Fruit fly (Drosophila melanogaster) whole organism, embryonic: ENCODE measurements around the gene ssh.
A peak's percentile ranks its signal among the peaks of the same experiment; 100 is the strongest.

Source experiments
- Abd-B ChIP-seq: fragments of 200-800 bp; sonication (Bioruptor generic); optimal IDR thresholded peaks from 2 replicates; lab custom pipeline; 2018; ENCODE audit warnings: missing biosample characterization, mild to moderate bottlenecking, missing genetic modification characterization, moderate library complexity
- CG11247 ChIP-seq: fragments of 200-800 bp; sonication (Bioruptor generic); IDR thresholded peaks from 2 replicates; pipeline ENCODE4 v1.3.6; 2022; ENCODE audit warnings: missing biosample characterization, missing genetic modification characterization
- CG14441 ChIP-seq: fragments of 200-800 bp; sonication (Bioruptor generic); IDR thresholded peaks from 2 replicates; pipeline ENCODE4 v1.3.6; 2022; ENCODE audit warnings: missing biosample characterization, missing genetic modification characterization
- CG15479 ChIP-seq: fragments of 200-800 bp; sonication (Bioruptor generic); optimal IDR thresholded peaks from 3 replicates; lab custom pipeline; 2019; ENCODE audit warnings: missing biosample characterization, mild to moderate bottlenecking, missing genetic modification characterization, moderate library complexity
- CG15696 ChIP-seq: fragments of 200-800 bp; sonication (Bioruptor generic); optimal IDR thresholded peaks from 2 replicates; lab custom pipeline; 2019; ENCODE audit warnings: missing biosample characterization, mild to moderate bottlenecking, missing genetic modification characterization, moderate library complexity
- CG17186 ChIP-seq: fragments of 200-800 bp; sonication (Bioruptor generic); optimal IDR thresholded peaks from 3 replicates; lab custom pipeline; 2017; ENCODE audit warnings: missing biosample characterization, missing genetic modification reagents, missing genetic modification characterization
- CG30403 ChIP-seq: fragments of 200-800 bp; sonication (Bioruptor generic); optimal IDR thresholded peaks from 3 replicates; lab custom pipeline; 2016; ENCODE audit warnings: missing biosample characterization, missing genetic modification characterization
- CG31441 ChIP-seq: fragments of 200-800 bp; sonication (Bioruptor generic); IDR thresholded peaks from 2 replicates; pipeline ENCODE4 v1.3.6; 2022; ENCODE audit warnings: missing biosample characterization, missing genetic modification characterization
- CG3726 ChIP-seq: fragments of 200-800 bp; sonication (Bioruptor generic); IDR thresholded peaks from 3 replicates; pipeline ENCODE4, ENCODE4 v1.3.6; 2022; ENCODE audit warnings: missing biosample characterization, missing genetic modification characterization
- CG4328 ChIP-seq: fragments of 200-800 bp; sonication (Bioruptor generic); optimal IDR thresholded peaks from 3 replicates; lab custom pipeline; 2017; ENCODE audit warnings: missing biosample characterization, missing genetic modification reagents, missing genetic modification characterization
- CG4360 ChIP-seq: fragments of 200-800 bp; sonication (Bioruptor generic); IDR thresholded peaks from 2 replicates; pipeline ENCODE4 v1.3.6; 2022; ENCODE audit warnings: missing biosample characterization, missing genetic modification characterization
- CG4424 ChIP-seq: fragments of 200-800 bp; sonication (Bioruptor generic); optimal IDR thresholded peaks from 3 replicates; lab custom pipeline; 2016; ENCODE audit warnings: missing biosample characterization, missing genetic modification characterization
- CG4707 ChIP-seq: fragments of 200-800 bp; sonication (Bioruptor generic); optimal IDR thresholded peaks from 2 replicates; lab custom pipeline; 2018; ENCODE audit warnings: missing biosample characterization, mild to moderate bottlenecking, missing genetic modification characterization, moderate library complexity
- CG6654 ChIP-seq: fragments of 200-800 bp; sonication (Bioruptor generic); optimal IDR thresholded peaks from 2 replicates; lab custom pipeline; 2017; ENCODE audit warnings: missing biosample characterization, mild to moderate bottlenecking, missing genetic modification characterization
- CG7357 ChIP-seq: fragments of 200-800 bp; sonication (Bioruptor generic); IDR thresholded peaks from 3 replicates; pipeline ENCODE4 v1.3.6; 2022; ENCODE audit warnings: missing biosample characterization, missing genetic modification characterization
- CG7372 ChIP-seq: fragments of 200-800 bp; sonication (Bioruptor generic); IDR thresholded peaks from 2 replicates; pipeline ENCODE4 v1.3.6; 2022; ENCODE audit warnings: missing biosample characterization, missing genetic modification characterization
- CG8359 ChIP-seq: fragments of 200-800 bp; sonication (Bioruptor generic); optimal IDR thresholded peaks from 2 replicates; lab custom pipeline; 2017; ENCODE audit warnings: missing biosample characterization, mild to moderate bottlenecking, missing genetic modification characterization, borderline replicate concordance
- CG9817 ChIP-seq: fragments of 200-800 bp; sonication (Bioruptor generic); optimal IDR thresholded peaks from 2 replicates; lab custom pipeline; 2018; ENCODE audit warnings: missing biosample characterization, mild to moderate bottlenecking, missing genetic modification characterization, moderate library complexity
- CG9932 ChIP-seq: fragments of 200-800 bp; sonication (Bioruptor generic); IDR thresholded peaks from 2 replicates; pipeline ENCODE4 v1.3.6; 2022; ENCODE audit warnings: missing biosample characterization, missing genetic modification characterization
- Deaf1 ChIP-seq: fragments of 200-800 bp; optimal IDR thresholded peaks from 3 replicates; lab custom pipeline; 2019; ENCODE audit warnings: missing biosample characterization, mild to moderate bottlenecking, missing genetic modification characterization, moderate library complexity
- Doc2 ChIP-seq: fragments of 200-800 bp; sonication (Bioruptor generic); IDR thresholded peaks from 2 replicates; pipeline ENCODE4 v1.3.6; 2022; ENCODE audit warnings: missing biosample characterization, missing genetic modification characterization
- Dp ChIP-seq: fragments of 200-800 bp; sonication (Bioruptor generic); optimal IDR thresholded peaks from 2 replicates; lab custom pipeline; 2018; ENCODE audit warnings: missing biosample characterization, mild to moderate bottlenecking, missing genetic modification characterization, moderate library complexity
- Drgx ChIP-seq: fragments of 200-800 bp; sonication (Bioruptor generic); IDR thresholded peaks from 2 replicates; pipeline ENCODE4 v1.3.6; 2022; ENCODE audit warnings: missing biosample characterization, missing genetic modification characterization
- Ets97D ChIP-seq: fragments of 200-800 bp; sonication (Bioruptor generic); optimal IDR thresholded peaks from 3 replicates; lab custom pipeline; 2016; ENCODE audit warnings: missing biosample characterization, missing genetic modification characterization
- Fer2 ChIP-seq: fragments of 200-800 bp; sonication (Bioruptor generic); optimal IDR thresholded peaks from 2 replicates; lab custom pipeline; 2018; ENCODE audit warnings: missing biosample characterization, mild to moderate bottlenecking, missing genetic modification characterization, moderate library complexity
- Gug ChIP-seq: fragments of 200-800 bp; sonication (Bioruptor generic); IDR thresholded peaks from 4 replicates; pipeline ENCODE4 v1.3.6; 2022; ENCODE audit warnings: missing biosample characterization, missing genetic modification characterization
- HLH3B ChIP-seq: fragments of 200-800 bp; sonication (Bioruptor generic); IDR thresholded peaks from 2 replicates; pipeline ENCODE4 v1.3.6; 2022; ENCODE audit warnings: missing biosample characterization, missing genetic modification characterization
- HmgD ChIP-seq: fragments of 200-800 bp; sonication (Bioruptor generic); optimal IDR thresholded peaks from 3 replicates; lab custom pipeline; 2016; ENCODE audit warnings: missing biosample characterization, missing genetic modification characterization
- Hr39 ChIP-seq: fragments of >200 bp; optimal IDR thresholded peaks from 2 replicates; lab custom pipeline; 2017
- Hr78 ChIP-seq, 2 experiments: fragments of 200-800 bp in 1 of 2; fragments of >200 bp in 1 of 2; sonication (Bioruptor generic) in 1 of 2; optimal IDR thresholded peaks; 2 replicates each; lab custom pipeline; 2017 to 2019; ENCODE audit warnings: missing biosample characterization in 2 of 2, missing genetic modification characterization in 2 of 2, mild to moderate bottlenecking in 1 of 2, moderate library complexity in 1 of 2
- Myb ChIP-seq: fragments of 200-800 bp; sonication (Bioruptor generic); optimal IDR thresholded peaks from 2 replicates; lab custom pipeline; 2016; ENCODE audit warnings: missing biosample characterization, missing genetic modification characterization
- Optix ChIP-seq: fragments of 200-800 bp; sonication (Bioruptor generic); IDR thresholded peaks from 3 replicates; pipeline ENCODE4 v1.3.6; 2022; ENCODE audit warnings: missing biosample characterization, missing genetic modification characterization
- Rx ChIP-seq: fragments of 200-800 bp; sonication (Bioruptor generic); IDR thresholded peaks from 2 replicates; pipeline ENCODE4 v1.3.6; 2022; ENCODE audit warnings: missing biosample characterization, missing genetic modification characterization
- ash1 ChIP-seq: fragments of 200-800 bp; sonication (Bioruptor generic); optimal IDR thresholded peaks from 2 replicates; lab custom pipeline; 2018; ENCODE audit warnings: missing biosample characterization, mild to moderate bottlenecking, missing genetic modification characterization
- ato ChIP-seq: fragments of 200-800 bp; sonication (Bioruptor generic); IDR thresholded peaks from 2 replicates; pipeline ENCODE4 v1.3.6; 2022; ENCODE audit warnings: missing biosample characterization, missing genetic modification characterization; ENCODE audit not compliant: partially characterized antibody
- bab2 ChIP-seq: fragments of 200-800 bp; sonication (Bioruptor generic); optimal IDR thresholded peaks from 2 replicates; lab custom pipeline; 2016; ENCODE audit warnings: missing biosample characterization, missing genetic modification characterization
- crc ChIP-seq: fragments of 200-800 bp; sonication (Bioruptor generic); optimal IDR thresholded peaks from 2 replicates; lab custom pipeline; 2016; ENCODE audit warnings: missing biosample characterization, missing genetic modification characterization
- ewg ChIP-seq: fragments of 200-800 bp; sonication (Bioruptor generic); optimal IDR thresholded peaks from 3 replicates; lab custom pipeline; 2017; ENCODE audit warnings: mild to moderate bottlenecking, missing biosample characterization, missing genetic modification reagents, missing genetic modification characterization
- ham ChIP-seq: fragments of 200-800 bp; sonication (Bioruptor generic); IDR thresholded peaks from 2 replicates; pipeline ENCODE4 v1.3.6; 2022; ENCODE audit warnings: missing biosample characterization, missing genetic modification characterization
- kay ChIP-seq: fragments of 200-800 bp; sonication (Bioruptor generic); optimal IDR thresholded peaks from 2 replicates; lab custom pipeline; 2016; ENCODE audit warnings: missing biosample characterization, missing genetic modification characterization
- lola ChIP-seq, 3 experiments: fragments of >200 bp in 2 of 3; fragments of 200-800 bp in 1 of 3; sonication (Bioruptor generic) in 1 of 3; optimal IDR thresholded peaks; 2 replicates each; lab custom pipeline; 2017 to 2019; ENCODE audit warnings: missing biosample characterization in 3 of 3, missing genetic modification characterization in 3 of 3, mild to moderate bottlenecking in 1 of 3, moderate library complexity in 1 of 3
- luna ChIP-seq: fragments of 200-800 bp; sonication (Bioruptor generic); optimal IDR thresholded peaks from 2 replicates; lab custom pipeline; 2016; ENCODE audit warnings: missing biosample characterization, missing genetic modification characterization
- pb ChIP-seq: fragments of 200-800 bp; sonication (Bioruptor generic); optimal IDR thresholded peaks from 3 replicates; lab custom pipeline; 2016; ENCODE audit warnings: missing biosample characterization, missing genetic modification characterization
- peb ChIP-seq: fragments of 200-800 bp; sonication (Bioruptor generic); IDR thresholded peaks from 2 replicates; pipeline ENCODE4 v1.3.6; 2022; ENCODE audit warnings: missing biosample characterization, missing genetic modification characterization
- pfk ChIP-seq: fragments of 200-800 bp; sonication (Bioruptor generic); optimal IDR thresholded peaks from 2 replicates; lab custom pipeline; 2018; ENCODE audit warnings: missing biosample characterization, mild to moderate bottlenecking, missing genetic modification characterization, moderate library complexity
- psq ChIP-seq: fragments of 200-800 bp; sonication (Bioruptor generic); optimal IDR thresholded peaks from 2 replicates; lab custom pipeline; 2017; ENCODE audit warnings: missing biosample characterization, missing genetic modification characterization
- sens-2 ChIP-seq: fragments of 200-800 bp; sonication (Bioruptor generic); IDR thresholded peaks from 2 replicates; pipeline ENCODE4 v1.3.6; 2022; ENCODE audit warnings: missing biosample characterization, missing genetic modification characterization
- slbo ChIP-seq: fragments of 200-800 bp; sonication (Bioruptor generic); IDR thresholded peaks from 2 replicates; pipeline ENCODE4 v1.3.6; 2022; ENCODE audit warnings: missing biosample characterization, missing genetic modification characterization
- tin ChIP-seq: fragments of 200-800 bp; sonication (Bioruptor generic); optimal IDR thresholded peaks from 3 replicates; lab custom pipeline; 2016; ENCODE audit warnings: missing biosample characterization, missing genetic modification characterization
- toy ChIP-seq: fragments of 200-800 bp; sonication (Bioruptor generic); IDR thresholded peaks from 2 replicates; pipeline ENCODE4 v1.3.6; 2022; ENCODE audit warnings: missing biosample characterization, missing genetic modification characterization
- unc-4 ChIP-seq: fragments of 200-800 bp; sonication (Bioruptor generic); IDR thresholded peaks from 2 replicates; pipeline ENCODE4 v1.3.6; 2022; ENCODE audit warnings: missing biosample characterization, missing genetic modification characterization; ENCODE audit not compliant: partially characterized antibody
- yki ChIP-seq: fragments of >200 bp; optimal IDR thresholded peaks from 3 replicates; lab custom pipeline; 2018

ssh gene

DNA sequence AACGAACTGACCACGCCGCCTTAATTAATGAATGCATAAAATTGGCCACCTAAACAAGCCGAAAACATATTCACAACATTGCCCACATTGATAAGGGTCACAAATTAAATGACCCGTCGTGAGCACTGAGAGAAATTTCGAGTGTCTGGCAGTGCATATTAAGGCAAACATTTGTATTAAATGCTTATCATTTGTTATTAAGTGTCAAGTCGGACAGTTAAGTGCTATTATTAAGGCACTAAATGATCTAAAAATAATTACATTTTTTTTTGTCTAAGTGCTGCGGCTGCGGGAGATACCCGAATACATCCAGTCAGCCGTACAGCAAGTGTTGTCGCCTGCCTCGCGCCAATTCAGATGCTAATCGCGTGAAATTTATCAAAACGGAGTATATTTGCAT is 17.7 kb upstream of the ssh start (continued):
- TF ChIP-seq CG31441 (GFP tag; lab: Robert Waterston, UW) (peak; percentile 67), Deaf1 (no peak), CG9817 (tag; lab: Kevin White, UChicago) (peak; percentile 50), Drgx (GFP tag; lab: Robert Waterston, UW) (no peak), ewg (GFP tag; lab: Kevin White, UChicago) (peak; percentile 44), Ets97D (GFP tag; lab: Kevin White, UChicago) (peak; percentile 9), CG4707 (GFP tag; lab: Kevin White, UChicago) (peak; percentile 20), ham (GFP tag; lab: Robert Waterston, UW) (no peak), Optix (peak; percentile 62; the same call in 2 of the 3 replicates), Fer2 (no peak), slbo (peak; percentile 75), CG15479 (GFP tag; lab: Kevin White, UChicago) (no peak), CG17186 (no peak), HmgD (no peak), Doc2 (GFP tag; lab: Robert Waterston, UW) (peak; percentile 44; the same call in 1 of the 2 replicates), psq (no peak), CG3726 (peak; percentile 71; the same call in 1 of the 3 replicates), pb (GFP tag; lab: Kevin White, UChicago) (peak; percentile 8), Gug (peak; percentile 48; the same call in 2 of the 4 replicates), CG30403 (GFP tag; lab: Kevin White, UChicago) (peak; percentile 71), CG6654 (no peak), kay (GFP tag; lab: Kevin White, UChicago) (no peak), ato (no peak), CG7372 (GFP tag; lab: Robert Waterston, UW) (0 out of 2 replicates have a peak, but pooled peaks have one; percentile 27), bab2 (GFP tag; lab: Kevin White, UChicago) (peak; percentile 64), HLH3B (GFP tag; lab: Robert Waterston, UW) (peak; percentile 67; the same call in 1 of the 2 replicates), toy (GFP tag; lab: Robert Waterston, UW) (no peak), CG15696 (tag; lab: Kevin White, UChicago) (no peak), Dp (GFP tag; lab: Kevin White, UChicago) (no peak), CG14441 (GFP tag; lab: Robert Waterston, UW) (peak; percentile 87), ash1 (GFP tag; lab: Kevin White, UChicago) (no peak), Rx (GFP tag; lab: Robert Waterston, UW) (peak; percentile 69), yki (lab: Kevin White, UChicago) (no peak), Hr78 (GFP tag; optimal IDR thresholded peaks at IDR 0.05; lab: Kevin White, UChicago) (peak in 1 of 2 experiments; percentile 73), CG8359 (peak; percentile 1), Abd-B (peak; percentile 56), sens-2 (GFP tag; lab: Robert Waterston, UW) (peak; percentile 48; the same call in 1 of the 2 replicates), CG9932 (GFP tag; lab: Robert Waterston, UW) (peak; percentile 71), Hr39 (no peak), CG7357 (GFP tag; lab: Robert Waterston, UW) (peak; percentile 55; the same call in 2 of the 3 replicates), luna (GFP tag; lab: Kevin White, UChicago) (peak; percentile 31), peb (GFP tag; lab: Robert Waterston, UW) (no peak), CG4360 (no peak), tin (GFP tag; lab: Kevin White, UChicago) (peak; percentile 61), pfk (GFP tag; lab: Kevin White, UChicago) (no peak), CG4424 (peak; percentile 57), CG4328 (GFP tag; lab: Kevin White, UChicago) (no peak), CG11247 (GFP tag; lab: Robert Waterston, UW) (no peak), lola (GFP tag; optimal IDR thresholded peaks at IDR 0.05; lab: Kevin White, UChicago) (no peak), crc (no peak), Myb (peak; percentile 29), unc-4 (GFP tag; lab: Robert Waterston, UW) (no peak)
